Worm (Caenorhabditis elegans) whole organism, L4 larva: Measurements from ENCODE around the gene C15F1.1.

Experiments used
- F26F4.8 ChIP-seq: fragments of 200-800 bp; sonication (Bioruptor generic); conservative IDR thresholded peaks from 2 replicates; pipeline ENCODE4 v1.3.6; 2022; ENCODE audit warnings: missing genetic modification characterization, missing compliant biosample characterization
- R02D3.7 ChIP-seq: fragments of 150-350 bp; sonication (generic microtip); optimal IDR thresholded peaks from 3 replicates; lab custom pipeline; 2014; ENCODE audit warnings: missing biosample characterization, missing genetic modification characterization
- T26A8.4 ChIP-seq: fragments of 200-800 bp; sonication (Bioruptor generic); IDR thresholded peaks from 2 replicates; pipeline ENCODE4 v1.3.6; 2022; ENCODE audit warnings: missing genetic modification characterization, missing compliant biosample characterization
- Y105C5A.15 ChIP-seq: fragments of 200-800 bp; sonication (Bioruptor generic); IDR thresholded peaks from 2 replicates; pipeline ENCODE4 v1.3.6; 2022; ENCODE audit warnings: missing genetic modification characterization, missing compliant biosample characterization
- Y48G9A.11 ChIP-seq: fragments of 200-800 bp; sonication (Bioruptor generic); IDR thresholded peaks from 2 replicates; pipeline ENCODE4 v1.3.6; 2022; ENCODE audit warnings: missing genetic modification reagents, missing genetic modification characterization, missing compliant biosample characterization
- Y75B8A.6 ChIP-seq: fragments of 200-800 bp; sonication (Bioruptor generic); IDR thresholded peaks from 2 replicates; pipeline ENCODE4 v1.3.6; 2022; ENCODE audit warnings: missing genetic modification reagents, missing genetic modification characterization, missing compliant biosample characterization
- ZK546.5 ChIP-seq, 2 experiments: sonication (generic microtip); optimal IDR thresholded peaks; 2 replicates each; lab custom pipeline; 2017; ENCODE audit warnings: missing biosample characterization in 2 of 2, missing genetic modification characterization in 2 of 2
- aha-1 ChIP-seq: fragments of 150-350 bp; peaks from one replicate; lab custom pipeline; 2014; ENCODE audit warnings: missing biosample characterization, missing genetic modification characterization
- ama-1 ChIP-seq: fragments of 150-350 bp; optimal IDR thresholded peaks from 2 replicates; lab custom pipeline; 2014; ENCODE audit warnings: inconsistent platforms, mixed read lengths
- arid-1 ChIP-seq: fragments of 200-800 bp; sonication (Bioruptor generic); conservative IDR thresholded peaks from 2 replicates; pipeline ENCODE4 v1.3.6; 2022; ENCODE audit warnings: missing genetic modification reagents, missing genetic modification characterization, missing compliant biosample characterization
- attf-4 ChIP-seq: sonication (generic microtip); optimal IDR thresholded peaks from 3 replicates; lab custom pipeline; 2017; ENCODE audit warnings: missing biosample characterization, missing genetic modification characterization
- ceh-20 ChIP-seq: fragments of 200-800 bp; sonication (Bioruptor generic); IDR thresholded peaks from 2 replicates; pipeline ENCODE4 v1.3.6; 2022; ENCODE audit warnings: missing genetic modification reagents, missing genetic modification characterization, missing compliant biosample characterization
- ceh-32 ChIP-seq: sonication (generic microtip); optimal IDR thresholded peaks from 2 replicates; lab custom pipeline; 2016; ENCODE audit warnings: mild to moderate bottlenecking, missing genetic modification characterization, missing compliant biosample characterization; ENCODE audit not compliant: poor library complexity
- ceh-44 ChIP-seq: fragments of 200-800 bp; sonication (Bioruptor generic); IDR thresholded peaks from 2 replicates; pipeline ENCODE4 v1.3.6; 2022; ENCODE audit warnings: missing genetic modification reagents, missing genetic modification characterization, missing compliant biosample characterization
- cey-2 ChIP-seq: sonication (generic microtip); optimal IDR thresholded peaks from 3 replicates; lab custom pipeline; 2017; ENCODE audit warnings: missing genetic modification characterization, mild to moderate bottlenecking, missing compliant biosample characterization, antibody characterized with exemption, borderline replicate concordance; ENCODE audit not compliant: insufficient read depth
- daf-16 ChIP-seq, 3 experiments: sonication (generic microtip); optimal IDR thresholded peaks; 2 replicates each; lab custom pipeline; 2016 to 2017; ENCODE audit warnings: missing genetic modification characterization in 3 of 3, missing genetic modification reagents in 3 of 3, mild to moderate bottlenecking in 2 of 3, missing compliant biosample characterization in 2 of 3, missing biosample characterization in 1 of 3, moderate library complexity in 1 of 3
- dmd-6 ChIP-seq: fragments of 200-800 bp; sonication (Bioruptor generic); IDR thresholded peaks from 2 replicates; pipeline ENCODE4 v1.3.6; 2022; ENCODE audit warnings: missing genetic modification reagents, missing genetic modification characterization, missing compliant biosample characterization
- dmd-9 ChIP-seq: fragments of 200-800 bp; sonication (Bioruptor generic); IDR thresholded peaks from 2 replicates; pipeline ENCODE4 v1.3.6; 2022; ENCODE audit warnings: missing genetic modification reagents, missing genetic modification characterization, missing compliant biosample characterization
- duxl-1 ChIP-seq: sonication (generic microtip); optimal IDR thresholded peaks from 2 replicates; lab custom pipeline; 2016; ENCODE audit warnings: mild to moderate bottlenecking, missing genetic modification characterization, moderate library complexity, missing compliant biosample characterization; ENCODE audit not compliant: poor library complexity
- dve-1 ChIP-seq: sonication (generic microtip); optimal IDR thresholded peaks from 2 replicates; lab custom pipeline; 2017; ENCODE audit warnings: antibody characterized with exemption, mild to moderate bottlenecking, missing genetic modification characterization, missing compliant biosample characterization; ENCODE audit not compliant: insufficient read depth
- gei-8 ChIP-seq: fragments of 200-800 bp; sonication (Bioruptor generic); optimal IDR thresholded peaks from 2 replicates; lab custom pipeline; 2018; ENCODE audit warnings: mild to moderate bottlenecking, missing genetic modification characterization, missing compliant biosample characterization
- hif-1 ChIP-seq, 2 experiments: sonication (generic microtip); optimal IDR thresholded peaks; 2 replicates each; lab custom pipeline; 2016 to 2017; ENCODE audit warnings: missing compliant biosample characterization in 2 of 2, missing genetic modification characterization in 2 of 2, missing genetic modification reagents in 2 of 2, missing genotype in 2 of 2, mild to moderate bottlenecking in 1 of 2
- hlh-30 ChIP-seq: sonication (generic microtip); optimal IDR thresholded peaks from 2 replicates; lab custom pipeline; 2017; ENCODE audit warnings: antibody characterized with exemption, mild to moderate bottlenecking, missing genetic modification characterization, missing compliant biosample characterization; ENCODE audit not compliant: insufficient read depth
- lin-1 ChIP-seq: fragments of 200-800 bp; sonication (Bioruptor generic); IDR thresholded peaks from 2 replicates; pipeline ENCODE4 v1.3.6; 2022; ENCODE audit warnings: missing genetic modification reagents, missing genetic modification characterization, missing compliant biosample characterization
- lin-29 ChIP-seq: fragments of 200-800 bp; sonication (Bioruptor generic); IDR thresholded peaks from 2 replicates; pipeline ENCODE4 v1.3.6; 2022; ENCODE audit warnings: missing genetic modification reagents, missing genetic modification characterization, missing compliant biosample characterization
- lin-38 ChIP-seq: fragments of 200-800 bp; sonication (Bioruptor generic); IDR thresholded peaks from 2 replicates; pipeline ENCODE4 v1.3.6; 2022; ENCODE audit warnings: missing genetic modification reagents, missing genetic modification characterization, missing compliant biosample characterization
- lin-39 ChIP-seq: fragments of 150-350 bp; optimal IDR thresholded peaks from 2 replicates; lab custom pipeline; 2014; ENCODE audit warnings: missing biosample characterization, missing genetic modification reagents, missing genetic modification characterization
- lsy-2 ChIP-seq, 2 experiments: fragments of 150-350 bp in 1 of 2; sonication (generic microtip) in 1 of 2; optimal IDR thresholded peaks; 2 replicates each; lab custom pipeline; 2014 to 2017; ENCODE audit warnings: missing biosample characterization in 2 of 2, missing genetic modification characterization in 2 of 2
- madf-5 ChIP-seq, 2 experiments: fragments of 200-800 bp; sonication (Bioruptor generic); IDR thresholded peaks; 2 replicates each; pipeline ENCODE4 v1.3.6; 2022; ENCODE audit warnings: missing compliant biosample characterization in 2 of 2, missing genetic modification characterization in 2 of 2
- nhr-102 ChIP-seq: sonication (generic microtip); optimal IDR thresholded peaks from 2 replicates; lab custom pipeline; 2016; ENCODE audit warnings: mild to moderate bottlenecking, missing genetic modification characterization, moderate library complexity, missing compliant biosample characterization
- nhr-25 ChIP-seq: sonication (generic microtip); optimal IDR thresholded peaks from 2 replicates; lab custom pipeline; 2017; ENCODE audit warnings: missing genetic modification characterization, mild to moderate bottlenecking, missing compliant biosample characterization, antibody characterized with exemption, moderate library complexity, borderline replicate concordance; ENCODE audit not compliant: insufficient read depth
- nhr-42 ChIP-seq: fragments of 200-800 bp; sonication (Bioruptor generic); IDR thresholded peaks from 2 replicates; pipeline ENCODE4 v1.3.6; 2022; ENCODE audit warnings: missing genetic modification characterization, missing compliant biosample characterization
- snpc-1.2 ChIP-seq: fragments of 200-800 bp; sonication (Bioruptor generic); IDR thresholded peaks from 2 replicates; pipeline ENCODE4 v1.3.6; 2022; ENCODE audit warnings: missing genetic modification reagents, missing genetic modification characterization, missing compliant biosample characterization
- tra-1 ChIP-seq: fragments of 200-800 bp; sonication (Bioruptor generic); IDR thresholded peaks from 2 replicates; pipeline ENCODE4 v1.3.6; 2022; ENCODE audit warnings: missing genetic modification reagents, missing genetic modification characterization, missing compliant biosample characterization
- unc-130 ChIP-seq: sonication (generic microtip); optimal IDR thresholded peaks from 2 replicates; lab custom pipeline; 2016; ENCODE audit warnings: missing genetic modification reagents, missing genetic modification characterization, missing compliant biosample characterization
- unc-39 ChIP-seq: sonication (generic microtip); optimal IDR thresholded peaks from 2 replicates; lab custom pipeline; 2017; ENCODE audit warnings: missing biosample characterization, missing genetic modification characterization
- unc-62 ChIP-seq, 3 experiments: fragments of 150-350 bp in 1 of 3; sonication (generic microtip); optimal IDR thresholded peaks in 2 of 3; peaks in 1 of 3; 1 replicate in 1 of 3; 2 replicates in 2 of 3; lab custom pipeline; 2014 to 2017; ENCODE audit warnings: missing biosample characterization in 3 of 3, missing genetic modification characterization in 3 of 3, missing genetic modification reagents in 3 of 3, missing genotype in 1 of 3
- vab-7 ChIP-seq: fragments of 200-800 bp; sonication (Bioruptor generic); IDR thresholded peaks from 2 replicates; pipeline ENCODE4 v1.3.6; 2022; ENCODE audit warnings: missing genetic modification reagents, missing genetic modification characterization, missing compliant biosample characterization
- zag-1 ChIP-seq: fragments of 150-350 bp; optimal IDR thresholded peaks from 2 replicates; lab custom pipeline; 2014; ENCODE audit warnings: missing biosample characterization, missing genetic modification characterization
- zip-11 ChIP-seq: fragments of 200-800 bp; sonication (Bioruptor generic); IDR thresholded peaks from 2 replicates; pipeline ENCODE4 v1.3.6; 2022; ENCODE audit warnings: missing genetic modification characterization, missing compliant biosample characterization

C15F1.1 gene

ce11 chrII:6951250-6951806, 38.4 kb upstream of the C15F1.1 start, which contains the start of the genes malt-1 and ceh-38 (continued):
- TF ChIP-seq arid-1 (GFP tag; lab: Robert Waterston, UW) (peak; percentile 89), dmd-9 (GFP tag; lab: Robert Waterston, UW) (no peak), madf-5 (GFP tag; IDR thresholded peaks at IDR 0.05; lab: Robert Waterston, UW) (no peak), cey-2 (tag; lab: Kevin White, UChicago) (peak; percentile 52), F26F4.8 (GFP tag; lab: Robert Waterston, UW) (no peak), ceh-20 (peak; percentile 88), hif-1 (tag; optimal IDR thresholded peaks at IDR 0.05; lab: Kevin White, UChicago) (peak; percentile 35 to 84), attf-4 (tag; lab: Kevin White, UChicago) (peak; percentile 56)

DNA sequence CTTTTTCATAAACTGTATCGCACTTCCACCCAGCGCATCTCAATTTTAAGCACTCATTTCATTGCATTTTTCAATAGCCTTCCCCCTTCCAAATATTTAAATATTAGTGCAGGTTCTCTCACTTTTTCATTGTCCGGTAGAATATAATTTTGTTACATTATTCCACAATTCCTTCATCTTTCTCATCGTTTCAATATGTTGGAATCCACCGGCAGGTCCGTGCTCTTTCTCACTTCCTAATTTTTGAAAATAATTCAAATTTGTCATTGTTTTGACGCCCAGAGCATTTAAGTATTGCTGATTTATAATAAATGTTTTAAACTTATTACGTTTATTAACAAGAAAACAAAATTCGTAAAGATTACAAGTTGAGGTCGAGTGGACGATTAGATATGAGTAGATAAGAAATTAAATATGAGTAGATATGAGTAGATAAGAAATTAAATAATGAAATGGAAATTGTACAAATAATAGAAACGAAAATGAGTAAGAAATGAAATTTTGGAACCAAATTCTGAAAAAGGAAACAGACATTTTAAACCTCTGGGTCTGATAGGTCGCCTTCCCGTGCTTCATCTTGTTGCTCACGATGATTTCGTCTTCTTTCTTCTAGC, 34.5 kb upstream of the C15F1.1 start:
- TF ChIP-seq aha-1 (peak; percentile 92), zag-1 (no peak), gei-8 (GFP tag; lab: Kevin White, UChicago) (no peak), R02D3.7 (tag; lab: Kevin White, UChicago) (no peak), arid-1 (GFP tag; lab: Robert Waterston, UW) (peak; percentile 35; the same call in 1 of the 2 replicates), lsy-2 (tag; optimal IDR thresholded peaks at IDR 0.05; lab: Kevin White, UChicago) (peak in 1 of 2 experiments; percentile 12), Y75B8A.6 (GFP tag; lab: Robert Waterston, UW) (no peak), lin-38 (GFP tag; lab: Robert Waterston, UW) (peak; percentile 14; the same call in 1 of the 2 replicates), nhr-25 (tag; lab: Kevin White, UChicago) (no peak), ama-1 (lab: Kevin White, UChicago) (no peak), ceh-32 (tag; lab: Kevin White, UChicago) (no peak), daf-16 (GFP tag; optimal IDR thresholded peaks at IDR 0.05; lab: Kevin White, UChicago) (no peak), daf-16 (tag; optimal IDR thresholded peaks at IDR 0.05; lab: Kevin White, UChicago) (peak; percentile 33), lin-1 (GFP tag; lab: Robert Waterston, UW) (no peak), lin-39 (tag; lab: Kevin White, UChicago) (no peak), ZK546.5 (tag; optimal IDR thresholded peaks at IDR 0.05; lab: Kevin White, UChicago) (no peak), dmd-9 (GFP tag; lab: Robert Waterston, UW) (no peak), T26A8.4 (no peak), snpc-1.2 (no peak), dve-1 (peak; percentile 10), lin-29 (GFP tag; lab: Robert Waterston, UW) (no peak)
- TF ChIP-seq, all 104 proteins: peak for 6

DNA sequence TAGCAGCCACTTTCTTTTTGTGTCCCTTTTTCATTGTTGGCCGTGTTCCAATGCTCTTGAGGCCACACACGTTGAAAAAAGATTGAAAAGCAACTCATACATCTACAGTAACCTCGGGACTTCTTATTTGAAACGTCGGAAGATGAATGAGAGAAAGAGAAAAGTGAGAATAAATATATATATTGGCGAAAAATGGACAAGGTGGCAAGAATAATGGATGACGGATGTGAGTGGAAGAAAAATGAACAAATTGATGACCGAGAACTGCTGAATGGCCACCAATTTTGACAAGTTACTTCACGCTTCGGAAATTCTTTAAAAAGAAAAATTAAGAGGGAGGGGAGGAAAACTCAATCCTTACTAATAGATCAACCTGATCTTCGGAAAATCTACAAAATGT, 31.5 kb upstream of the C15F1.1 start:
- TF ChIP-seq duxl-1 (tag; lab: Kevin White, UChicago) (no peak), unc-39 (tag; lab: Kevin White, UChicago) (no peak), tra-1 (GFP tag; lab: Robert Waterston, UW) (no peak), unc-62 (GFP tag; optimal IDR thresholded peaks at IDR 0.05 in 1 of 2; lab: Kevin White, UChicago) (peak in 1 of 2 experiments; percentile 95), unc-62 (tag; optimal IDR thresholded peaks at IDR 0.05; lab: Kevin White, UChicago) (no peak)
- TF ChIP-seq, all 104 proteins: peak for 1

DNA sequence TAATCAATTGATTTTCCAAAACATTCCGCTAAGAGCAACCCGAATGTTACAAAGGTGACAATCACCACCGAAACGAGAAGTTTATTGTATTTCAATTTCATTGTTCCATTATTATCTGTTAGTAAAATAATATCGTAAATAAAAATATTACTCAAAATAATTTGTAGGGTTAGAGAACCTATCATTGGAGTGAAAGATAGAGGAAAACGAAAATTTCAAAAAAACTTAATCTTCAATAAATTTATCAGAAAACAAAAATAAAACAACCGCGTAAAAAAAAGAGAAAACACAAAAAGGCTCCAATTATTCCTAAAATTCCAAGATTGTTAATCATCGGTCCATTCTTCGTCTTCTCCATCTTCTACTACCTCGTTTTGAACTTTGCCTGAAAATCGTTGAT, 24.1 kb upstream of the C15F1.1 start, which contains the start of gene tra-2:
Gene tra-2, minus strand, starts transcription at position 101 of the 400 bp plus-strand sequence.
- TF ChIP-seq Y105C5A.15 (GFP tag; lab: Robert Waterston, UW) (no peak), hlh-30 (tag; lab: Kevin White, UChicago) (no peak), vab-7 (GFP tag; lab: Robert Waterston, UW) (no peak), ceh-20 (no peak), unc-130 (GFP tag; lab: Kevin White, UChicago) (no peak), dmd-6 (GFP tag; lab: Robert Waterston, UW) (no peak), daf-16 (GFP tag; optimal IDR thresholded peaks at IDR 0.05; lab: Kevin White, UChicago) (no peak), daf-16 (tag; optimal IDR thresholded peaks at IDR 0.05; lab: Kevin White, UChicago) (no peak), ceh-32 (tag; lab: Kevin White, UChicago) (no peak), nhr-42 (GFP tag; lab: Robert Waterston, UW) (no peak), Y48G9A.11 (no peak), nhr-102 (tag; lab: Kevin White, UChicago) (no peak), zip-11 (GFP tag; lab: Robert Waterston, UW) (no peak), ceh-44 (GFP tag; lab: Robert Waterston, UW) (no peak)
